Worm (Caenorhabditis elegans) whole organism, late embryonic: ENCODE measurements around the gene sdz-36.

Experiments
- K02D7.2 ChIP-seq: sonication (generic microtip); optimal IDR thresholded peaks from 2 replicates; lab custom pipeline; 2017; ENCODE audit warnings: mild to moderate bottlenecking, missing genetic modification characterization, missing compliant biosample characterization
- ama-1 ChIP-seq: fragments of 150-350 bp; optimal IDR thresholded peaks from 2 replicates; lab custom pipeline; 2014
- ceh-2 ChIP-seq: sonication (generic microtip); optimal IDR thresholded peaks from 2 replicates; lab custom pipeline; 2016; ENCODE audit warnings: missing genotype, missing genetic modification characterization, missing compliant biosample characterization
- dmd-4 ChIP-seq: sonication (generic microtip); optimal IDR thresholded peaks from 2 replicates; lab custom pipeline; 2016; ENCODE audit warnings: borderline replicate concordance, missing genetic modification characterization, missing compliant biosample characterization
- fkh-6 ChIP-seq: sonication (generic microtip); optimal IDR thresholded peaks from 2 replicates; lab custom pipeline; 2016; ENCODE audit warnings: missing genetic modification characterization, missing compliant biosample characterization
- gmeb-2 ChIP-seq: sonication (generic microtip); optimal IDR thresholded peaks from 2 replicates; lab custom pipeline; 2016; ENCODE audit warnings: missing genetic modification characterization, inconsistent platforms, missing compliant biosample characterization
- hlh-6 ChIP-seq: sonication (generic microtip); optimal IDR thresholded peaks from 2 replicates; lab custom pipeline; 2016; ENCODE audit warnings: missing genotype, missing genetic modification characterization, missing compliant biosample characterization
- nhr-11 ChIP-seq: fragments of 150-350 bp; optimal IDR thresholded peaks from 2 replicates; lab custom pipeline; 2014; ENCODE audit warnings: missing biosample characterization, missing genetic modification characterization
- pag-3 ChIP-seq: sonication (generic microtip); optimal IDR thresholded peaks from 2 replicates; lab custom pipeline; 2016; ENCODE audit warnings: missing compliant biosample characterization, missing genetic modification characterization, borderline replicate concordance
- pha-4 ChIP-seq: fragments of 150-350 bp; optimal IDR thresholded peaks from 2 replicates; lab custom pipeline; 2018; ENCODE audit warnings: missing biosample characterization, missing genetic modification reagents, missing genetic modification characterization
- pros-1 ChIP-seq: fragments of 150-350 bp; optimal IDR thresholded peaks from 2 replicates; lab custom pipeline; 2014; ENCODE audit warnings: missing biosample characterization, missing genetic modification reagents, missing genetic modification characterization
- tbx-7 ChIP-seq: sonication (generic microtip); optimal IDR thresholded peaks from 2 replicates; lab custom pipeline; 2016; ENCODE audit warnings: missing genotype, missing genetic modification characterization, missing compliant biosample characterization
- unc-55 ChIP-seq: sonication (generic microtip); optimal IDR thresholded peaks from 2 replicates; lab custom pipeline; 2017; ENCODE audit warnings: missing biosample characterization, missing genetic modification reagents, missing genetic modification characterization

DNA sequence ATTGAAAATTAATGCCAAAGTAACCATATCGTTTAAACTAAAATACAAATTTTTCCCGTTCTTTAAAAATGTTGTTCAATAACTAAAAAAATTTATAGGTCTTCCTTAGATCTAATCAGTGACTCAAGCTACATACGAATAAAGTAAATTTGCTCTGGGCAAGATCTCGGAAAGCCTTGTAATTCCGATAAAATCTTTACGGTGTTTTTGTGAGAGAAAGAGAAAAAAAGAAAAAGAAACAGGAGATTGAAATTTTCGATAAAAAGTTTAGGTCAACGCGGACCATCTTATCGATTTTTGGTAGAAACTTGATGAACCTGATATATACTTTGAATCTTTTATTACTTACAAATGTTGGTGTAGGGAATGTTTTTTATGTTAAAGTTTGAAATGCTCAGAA is 32.4 kb downstream of the sdz-36 start:
- no peak for TF ChIP-seq nhr-11 (tag; lab: Kevin White, UChicago)
- TF ChIP-seq fkh-6 (tag; lab: Kevin White, UChicago): no peak
- TF ChIP-seq dmd-4: no peak
- TF ChIP-seq ama-1 (lab: Kevin White, UChicago): no peak
- TF ChIP-seq pag-3 (tag; lab: Kevin White, UChicago): no peak
- TF ChIP-seq unc-55: no peak
- no peak for TF ChIP-seq gmeb-2 (tag; lab: Kevin White, UChicago)
- no peak for TF ChIP-seq pros-1 (tag; lab: Kevin White, UChicago)
- TF ChIP-seq ceh-2 (tag; lab: Kevin White, UChicago): no peak
- no peak for TF ChIP-seq pha-4
- TF ChIP-seq K02D7.2 (tag; lab: Kevin White, UChicago): no peak
- TF ChIP-seq tbx-7: no peak
- no peak for TF ChIP-seq hlh-6 (tag; lab: Kevin White, UChicago)
